Worm (Caenorhabditis elegans) whole organism, L4 larva: ENCODE measurements around the gene hum-5.

Experiments used
- F26F4.8 ChIP-seq: fragments of 200-800 bp; sonication (Bioruptor generic); conservative IDR thresholded peaks from 2 replicates; pipeline ENCODE4 v1.3.6; 2022; ENCODE audit warnings: missing genetic modification characterization, missing compliant biosample characterization
- F37D6.2 ChIP-seq: sonication (generic microtip); optimal IDR thresholded peaks from 2 replicates; lab custom pipeline; 2016; ENCODE audit warnings: mild to moderate bottlenecking, missing genetic modification characterization, missing compliant biosample characterization
- Y48G9A.11 ChIP-seq: fragments of 200-800 bp; sonication (Bioruptor generic); IDR thresholded peaks from 2 replicates; pipeline ENCODE4 v1.3.6; 2022; ENCODE audit warnings: missing genetic modification reagents, missing genetic modification characterization, missing compliant biosample characterization
- Y75B8A.6 ChIP-seq: fragments of 200-800 bp; sonication (Bioruptor generic); IDR thresholded peaks from 2 replicates; pipeline ENCODE4 v1.3.6; 2022; ENCODE audit warnings: missing genetic modification reagents, missing genetic modification characterization, missing compliant biosample characterization
- aha-1 ChIP-seq: fragments of 150-350 bp; peaks from one replicate; lab custom pipeline; 2014; ENCODE audit warnings: missing biosample characterization, missing genetic modification characterization
- attf-4 ChIP-seq: sonication (generic microtip); optimal IDR thresholded peaks from 3 replicates; lab custom pipeline; 2017; ENCODE audit warnings: missing biosample characterization, missing genetic modification characterization
- ceh-28 ChIP-seq: fragments of 150-350 bp; optimal IDR thresholded peaks from 2 replicates; lab custom pipeline; 2014; ENCODE audit warnings: missing biosample characterization, missing genetic modification reagents, missing genetic modification characterization
- ceh-44 ChIP-seq: fragments of 200-800 bp; sonication (Bioruptor generic); IDR thresholded peaks from 2 replicates; pipeline ENCODE4 v1.3.6; 2022; ENCODE audit warnings: missing genetic modification reagents, missing genetic modification characterization, missing compliant biosample characterization
- cey-2 ChIP-seq: sonication (generic microtip); optimal IDR thresholded peaks from 3 replicates; lab custom pipeline; 2017; ENCODE audit warnings: missing genetic modification characterization, mild to moderate bottlenecking, missing compliant biosample characterization, antibody characterized with exemption, borderline replicate concordance; ENCODE audit not compliant: insufficient read depth
- daf-16 ChIP-seq, 3 experiments: sonication (generic microtip); optimal IDR thresholded peaks; 2 replicates each; lab custom pipeline; 2016 to 2017; ENCODE audit warnings: missing genetic modification characterization in 3 of 3, missing genetic modification reagents in 3 of 3, mild to moderate bottlenecking in 2 of 3, missing compliant biosample characterization in 2 of 3, missing biosample characterization in 1 of 3, moderate library complexity in 1 of 3
- daf-8 ChIP-seq: fragments of 200-800 bp; sonication (Bioruptor generic); IDR thresholded peaks from 2 replicates; pipeline ENCODE4 v1.3.6; 2022; ENCODE audit warnings: missing genetic modification characterization, missing compliant biosample characterization
- dmd-6 ChIP-seq: fragments of 200-800 bp; sonication (Bioruptor generic); IDR thresholded peaks from 2 replicates; pipeline ENCODE4 v1.3.6; 2022; ENCODE audit warnings: missing genetic modification reagents, missing genetic modification characterization, missing compliant biosample characterization
- dmd-9 ChIP-seq: fragments of 200-800 bp; sonication (Bioruptor generic); IDR thresholded peaks from 2 replicates; pipeline ENCODE4 v1.3.6; 2022; ENCODE audit warnings: missing genetic modification reagents, missing genetic modification characterization, missing compliant biosample characterization
- dpl-1 ChIP-seq: fragments of 150-350 bp; optimal IDR thresholded peaks from 2 replicates; lab custom pipeline; 2014; ENCODE audit warnings: missing biosample characterization, missing genetic modification reagents, missing genetic modification characterization
- dve-1 ChIP-seq: sonication (generic microtip); optimal IDR thresholded peaks from 2 replicates; lab custom pipeline; 2017; ENCODE audit warnings: antibody characterized with exemption, mild to moderate bottlenecking, missing genetic modification characterization, missing compliant biosample characterization; ENCODE audit not compliant: insufficient read depth
- egl-43 ChIP-seq: fragments of 200-800 bp; sonication (Bioruptor generic); IDR thresholded peaks from 2 replicates; pipeline ENCODE4 v1.3.6; 2022; ENCODE audit warnings: missing genetic modification reagents, missing genetic modification characterization, missing compliant biosample characterization
- hif-1 ChIP-seq, 2 experiments: sonication (generic microtip); optimal IDR thresholded peaks; 2 replicates each; lab custom pipeline; 2016 to 2017; ENCODE audit warnings: missing compliant biosample characterization in 2 of 2, missing genetic modification characterization in 2 of 2, missing genetic modification reagents in 2 of 2, missing genotype in 2 of 2, mild to moderate bottlenecking in 1 of 2
- hlh-11 ChIP-seq: fragments of 200-800 bp; sonication (Bioruptor generic); optimal IDR thresholded peaks from 2 replicates; lab custom pipeline; 2018; ENCODE audit warnings: mild to moderate bottlenecking, missing genetic modification characterization, missing compliant biosample characterization
- hmg-1.1 ChIP-seq: fragments of 200-800 bp; sonication (Bioruptor generic); IDR thresholded peaks from 2 replicates; pipeline ENCODE4 v1.3.6; 2022; ENCODE audit warnings: missing genetic modification reagents, missing genetic modification characterization, missing compliant biosample characterization
- lin-38 ChIP-seq: fragments of 200-800 bp; sonication (Bioruptor generic); IDR thresholded peaks from 2 replicates; pipeline ENCODE4 v1.3.6; 2022; ENCODE audit warnings: missing genetic modification reagents, missing genetic modification characterization, missing compliant biosample characterization
- lir-3 ChIP-seq: sonication (generic microtip); optimal IDR thresholded peaks from 2 replicates; lab custom pipeline; 2016; ENCODE audit warnings: mild to moderate bottlenecking, missing genetic modification characterization, missing compliant biosample characterization
- lsy-2 ChIP-seq, 2 experiments: fragments of 150-350 bp in 1 of 2; sonication (generic microtip) in 1 of 2; optimal IDR thresholded peaks; 2 replicates each; lab custom pipeline; 2014 to 2017; ENCODE audit warnings: missing biosample characterization in 2 of 2, missing genetic modification characterization in 2 of 2
- madf-9 ChIP-seq: fragments of 200-800 bp; sonication (Bioruptor generic); conservative IDR thresholded peaks from 2 replicates; pipeline ENCODE4 v1.3.6; 2022; ENCODE audit warnings: missing genetic modification reagents, missing genetic modification characterization, missing compliant biosample characterization
- mes-2 ChIP-seq: sonication (generic microtip); optimal IDR thresholded peaks from 2 replicates; lab custom pipeline; 2016; ENCODE audit warnings: missing genotype, mild to moderate bottlenecking, missing genetic modification characterization, missing compliant biosample characterization; ENCODE audit not compliant: poor library complexity, severe bottlenecking
- mxl-3 ChIP-seq: fragments of 200-800 bp; sonication (Bioruptor generic); optimal IDR thresholded peaks from 2 replicates; lab custom pipeline; 2018; ENCODE audit warnings: mild to moderate bottlenecking, missing genetic modification characterization, missing compliant biosample characterization
- nhr-11 ChIP-seq: fragments of 150-350 bp; optimal IDR thresholded peaks from 2 replicates; lab custom pipeline; 2014; ENCODE audit warnings: missing biosample characterization, missing genetic modification characterization
- nhr-28 ChIP-seq: fragments of 150-350 bp; optimal IDR thresholded peaks from 2 replicates; lab custom pipeline; 2014; ENCODE audit warnings: missing biosample characterization, missing genetic modification characterization
- nhr-6 ChIP-seq: fragments of 150-350 bp; optimal IDR thresholded peaks from 2 replicates; lab custom pipeline; 2014; ENCODE audit warnings: missing biosample characterization, missing genetic modification characterization
- nhr-76 ChIP-seq: fragments of 150-350 bp; optimal IDR thresholded peaks from 2 replicates; lab custom pipeline; 2014; ENCODE audit warnings: missing biosample characterization, missing genetic modification characterization
- nhr-77 ChIP-seq: fragments of 150-350 bp; optimal IDR thresholded peaks from 2 replicates; lab custom pipeline; 2014; ENCODE audit warnings: missing biosample characterization, missing genetic modification characterization
- pqm-1 ChIP-seq: sonication (generic microtip); optimal IDR thresholded peaks from 2 replicates; lab custom pipeline; 2017; ENCODE audit warnings: missing biosample characterization, missing genetic modification characterization
- sdz-12 ChIP-seq: fragments of 200-800 bp; sonication (Bioruptor generic); optimal IDR thresholded peaks from 2 replicates; lab custom pipeline; 2018; ENCODE audit warnings: mild to moderate bottlenecking, missing genetic modification characterization, missing compliant biosample characterization
- set-16 ChIP-seq: fragments of 200-800 bp; sonication (Bioruptor generic); IDR thresholded peaks from 2 replicates; pipeline ENCODE4 v1.3.6; 2022; ENCODE audit warnings: missing genetic modification reagents, missing genetic modification characterization, missing compliant biosample characterization
- snpc-4 ChIP-seq: fragments of 150-350 bp; optimal IDR thresholded peaks from 2 replicates; lab custom pipeline; 2014; ENCODE audit warnings: missing biosample characterization, missing genetic modification characterization
- tag-97 ChIP-seq: fragments of 200-800 bp; sonication (Bioruptor generic); IDR thresholded peaks from 2 replicates; pipeline ENCODE4 v1.3.6; 2022; ENCODE audit warnings: missing genetic modification characterization, missing compliant biosample characterization
- tra-1 ChIP-seq: fragments of 200-800 bp; sonication (Bioruptor generic); IDR thresholded peaks from 2 replicates; pipeline ENCODE4 v1.3.6; 2022; ENCODE audit warnings: missing genetic modification reagents, missing genetic modification characterization, missing compliant biosample characterization
- unc-62 ChIP-seq, 3 experiments: fragments of 150-350 bp in 1 of 3; sonication (generic microtip); optimal IDR thresholded peaks in 2 of 3; peaks in 1 of 3; 1 replicate in 1 of 3; 2 replicates in 2 of 3; lab custom pipeline; 2014 to 2017; ENCODE audit warnings: missing biosample characterization in 3 of 3, missing genetic modification characterization in 3 of 3, missing genetic modification reagents in 3 of 3, missing genotype in 1 of 3
- zip-11 ChIP-seq: fragments of 200-800 bp; sonication (Bioruptor generic); IDR thresholded peaks from 2 replicates; pipeline ENCODE4 v1.3.6; 2022; ENCODE audit warnings: missing genetic modification characterization, missing compliant biosample characterization

hum-5 gene

ce11 chrIII:4060019-4060418, 23.4 kb upstream of the hum-5 start, which contains the start of gene his-70:
Gene his-70 (minus strand): TSS chrIII:4060119.
- TF ChIP-seq lir-3 (no peak), cey-2 (no peak), snpc-4 (no peak)

- TF ChIP-seq madf-9 = 0 out of 2 replicates have a peak, but pooled peaks have one; percentile 17
- TF ChIP-seq nhr-76 (tag; lab: Kevin White, UChicago) = no peak
- no peak for TF ChIP-seq nhr-11
Observed at ce11 chrIII:4058643-4059042, 22.0 kb upstream of the hum-5 start, which contains the start of gene his-69. Gene his-69 (minus strand): TSS chrIII:4058743.

DNA sequence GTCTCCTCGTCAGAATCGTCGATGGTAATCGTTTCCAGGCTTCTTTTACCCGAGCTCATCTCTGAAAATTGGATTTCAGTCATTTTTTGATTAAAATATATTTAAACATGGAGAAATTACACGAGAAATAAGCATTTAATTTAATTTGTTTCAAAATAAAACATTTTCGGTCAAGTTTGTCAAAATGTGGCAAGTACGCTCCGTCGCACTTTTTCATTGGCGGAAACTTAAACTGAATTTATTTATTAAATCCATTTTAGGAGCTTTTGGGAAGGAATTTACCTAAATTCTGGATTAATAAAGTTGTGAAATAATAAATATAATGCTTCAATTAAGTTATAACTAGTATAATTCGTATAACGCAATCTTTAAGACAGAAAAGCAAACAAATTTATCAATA, 21.3 kb upstream of the hum-5 start, which contains the start of gene rcq-5:
rcq-5 (minus strand) TSS at position 83 of the 400 bp plus-strand sequence.
- peak; percentile 88 for TF ChIP-seq lin-38 (GFP tag; lab: Robert Waterston, UW)
- no peak for TF ChIP-seq aha-1 (tag; lab: Kevin White, UChicago)
- peak in 1 of 2 experiments; percentile 53 for TF ChIP-seq lsy-2 (tag; optimal IDR thresholded peaks at IDR 0.05; lab: Kevin White, UChicago)
- TF ChIP-seq unc-62 (GFP tag; optimal IDR thresholded peaks at IDR 0.05 in 1 of 2; lab: Kevin White, UChicago) = peak in 1 of 2 experiments; percentile 14
- no peak for TF ChIP-seq unc-62 (tag; optimal IDR thresholded peaks at IDR 0.05; lab: Kevin White, UChicago)
- no peak for TF ChIP-seq sdz-12 (GFP tag; lab: Kevin White, UChicago)
- peak; percentile 26 for TF ChIP-seq nhr-6 (tag; lab: Kevin White, UChicago)
- no peak for TF ChIP-seq Y75B8A.6 (GFP tag; lab: Robert Waterston, UW)
- TF ChIP-seq mes-2 = peak; percentile 49
- TF ChIP-seq dpl-1 (GFP tag; lab: Kevin White, UChicago) = peak; percentile 80
- TF ChIP-seq dve-1 = no peak

- TF ChIP-seq dmd-9 (GFP tag; lab: Robert Waterston, UW) = no peak
- TF ChIP-seq lir-3 = no peak
- no peak for TF ChIP-seq nhr-76 (tag; lab: Kevin White, UChicago)
- TF ChIP-seq F26F4.8 (GFP tag; lab: Robert Waterston, UW) = no peak
- TF ChIP-seq set-16 = no peak
- TF ChIP-seq, all 104 proteins: peak for 0
Observed at ce11 chrIII:4049150-4049549, 12.5 kb upstream of the hum-5 start.

ce11 chrIII:4039775-4040174, 3.1 kb upstream of the hum-5 start:
- TF ChIP-seq nhr-76 (tag; lab: Kevin White, UChicago) (no peak), nhr-77 (tag; lab: Kevin White, UChicago) (peak; percentile 27), mxl-3 (GFP tag; lab: Kevin White, UChicago) (no peak), dve-1 (peak; percentile 69), unc-62 (GFP tag; optimal IDR thresholded peaks at IDR 0.05 in 1 of 2; lab: Kevin White, UChicago) (peak in 1 of 2 experiments; percentile 35), unc-62 (tag; optimal IDR thresholded peaks at IDR 0.05; lab: Kevin White, UChicago) (no peak), hlh-11 (tag; lab: Kevin White, UChicago) (peak; percentile 53), egl-43 (GFP tag; lab: Robert Waterston, UW) (no peak), nhr-28 (tag; lab: Kevin White, UChicago) (peak; percentile 79), nhr-6 (tag; lab: Kevin White, UChicago) (no peak), dmd-6 (GFP tag; lab: Robert Waterston, UW) (peak; percentile 58), pqm-1 (peak; percentile 99), zip-11 (GFP tag; lab: Robert Waterston, UW) (no peak), daf-16 (GFP tag; optimal IDR thresholded peaks at IDR 0.05; lab: Kevin White, UChicago) (no peak), daf-16 (tag; optimal IDR thresholded peaks at IDR 0.05; lab: Kevin White, UChicago) (peak; percentile 91)

DNA sequence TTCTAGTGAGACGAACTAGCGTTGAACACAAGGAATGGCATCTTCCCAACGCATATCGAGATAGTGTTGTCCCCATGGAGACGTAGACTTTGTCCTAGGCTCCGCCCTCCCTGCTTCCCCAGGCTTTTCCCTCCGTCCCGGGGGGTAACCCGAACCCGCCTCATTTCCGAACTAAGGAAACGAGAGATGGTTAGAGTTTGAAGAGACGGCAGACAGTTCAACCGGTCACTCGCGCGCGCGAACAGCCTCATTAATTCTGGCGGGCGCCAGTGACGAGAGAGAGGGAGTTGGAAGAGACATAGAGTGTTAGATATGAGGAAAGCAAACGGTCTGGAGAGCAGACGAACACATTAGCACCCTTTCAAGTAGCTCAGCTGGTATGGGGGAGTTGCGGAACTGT, 692 bp upstream of the hum-5 start:
- TF ChIP-seq dmd-6 (GFP tag; lab: Robert Waterston, UW) (0 out of 2 replicates have a peak, but pooled peaks have one; percentile 10), daf-8 (no peak), nhr-6 (tag; lab: Kevin White, UChicago) (peak; percentile 42), tag-97 (GFP tag; lab: Robert Waterston, UW) (no peak), tra-1 (GFP tag; lab: Robert Waterston, UW) (0 out of 2 replicates have a peak, but pooled peaks have one; percentile 25), nhr-28 (tag; lab: Kevin White, UChicago) (no peak), attf-4 (tag; lab: Kevin White, UChicago) (no peak), F37D6.2 (tag; lab: Kevin White, UChicago) (no peak), hif-1 (tag; optimal IDR thresholded peaks at IDR 0.05; lab: Kevin White, UChicago) (no peak), lsy-2 (tag; optimal IDR thresholded peaks at IDR 0.05; lab: Kevin White, UChicago) (peak in 1 of 2 experiments; percentile 40), ceh-44 (GFP tag; lab: Robert Waterston, UW) (no peak), Y75B8A.6 (GFP tag; lab: Robert Waterston, UW) (no peak), hmg-1.1 (GFP tag; lab: Robert Waterston, UW) (0 out of 2 replicates have a peak, but pooled peaks have one; percentile 52), lir-3 (no peak), set-16 (peak; percentile 84), Y48G9A.11 (no peak), ceh-28 (tag; lab: Kevin White, UChicago) (no peak), unc-62 (GFP tag; optimal IDR thresholded peaks at IDR 0.05 in 1 of 2; lab: Kevin White, UChicago) (no peak), unc-62 (tag; optimal IDR thresholded peaks at IDR 0.05; lab: Kevin White, UChicago) (no peak), aha-1 (tag; lab: Kevin White, UChicago) (no peak)
